Worm (Caenorhabditis elegans) whole organism, L1 larva: ENCODE data around the gene Y38C1AA.7.

Experiments
- dpl-1 ChIP-seq, 3 experiments: fragments of 150-350 bp in 2 of 3; sonication (generic microtip) in 1 of 3; optimal IDR thresholded peaks; 2 replicates each; lab custom pipeline; 2014 to 2017; ENCODE audit warnings: missing biosample characterization in 3 of 3, missing genetic modification characterization in 3 of 3, missing genetic modification reagents in 3 of 3
- egl-27 ChIP-seq, 2 experiments: fragments of 150-350 bp in 1 of 2; sonication (generic microtip); optimal IDR thresholded peaks; 3 replicates each; lab custom pipeline; 2017 to 2018; ENCODE audit warnings: missing biosample characterization in 2 of 2, missing genetic modification characterization in 2 of 2, missing genetic modification reagents in 2 of 2
- elt-3 ChIP-seq, 6 experiments: fragments of 150-350 bp in 1 of 6; sonication (generic microtip); optimal IDR thresholded peaks; 2 replicates each; lab custom pipeline; 2017 to 2018; ENCODE audit warnings: missing biosample characterization in 6 of 6, missing genetic modification characterization in 6 of 6, inconsistent platforms in 1 of 6
- grh-1 ChIP-seq: fragments of 200-800 bp; sonication (Bioruptor generic); IDR thresholded peaks from 2 replicates; pipeline ENCODE4 v1.3.6; 2022; ENCODE audit warnings: missing genetic modification reagents, missing genetic modification characterization, missing compliant biosample characterization
- rnt-1 ChIP-seq: sonication (generic microtip); optimal IDR thresholded peaks from 2 replicates; lab custom pipeline; 2016; ENCODE audit warnings: mild to moderate bottlenecking, missing genetic modification characterization, moderate library complexity, missing compliant biosample characterization
- unc-130 ChIP-seq: fragments of 150-350 bp; optimal IDR thresholded peaks from 2 replicates; lab custom pipeline; 2017; ENCODE audit warnings: missing biosample characterization, missing genetic modification characterization, inconsistent platforms
- unc-62 ChIP-seq: fragments of 150-350 bp; optimal IDR thresholded peaks from 2 replicates; lab custom pipeline; 2014; ENCODE audit warnings: missing biosample characterization, missing genetic modification reagents, missing genetic modification characterization

DNA sequence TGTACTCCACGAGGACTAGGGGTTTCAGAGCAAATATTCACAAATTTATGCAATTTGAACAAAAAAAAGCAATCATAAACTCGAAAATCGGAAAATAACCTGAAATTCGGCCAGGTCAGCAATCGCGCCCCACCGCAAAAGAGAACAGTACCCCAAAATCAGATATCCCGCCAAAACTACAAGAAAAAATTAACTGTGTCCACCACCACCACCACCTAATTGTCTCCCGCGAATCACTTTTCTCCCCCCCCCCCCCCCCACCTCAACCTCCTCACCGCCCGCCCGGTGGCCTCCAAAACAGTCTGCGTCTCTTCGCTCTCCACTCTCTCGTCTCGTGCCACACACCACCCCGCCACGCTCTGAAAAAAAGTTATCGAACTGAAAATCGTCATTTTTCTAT, 30.2 kb upstream of the Y38C1AA.7 start:
- TF ChIP-seq elt-3 (tag; optimal IDR thresholded peaks at IDR 0.05; lab: Kevin White, UChicago) = no peak
- no peak for TF ChIP-seq dpl-1 (GFP tag; optimal IDR thresholded peaks at IDR 0.05; lab: Kevin White, UChicago)
- TF ChIP-seq egl-27 (tag; optimal IDR thresholded peaks at IDR 0.05; lab: Kevin White, UChicago) = no peak
- no peak for TF ChIP-seq grh-1 (GFP tag; lab: Robert Waterston, UW)
- TF ChIP-seq unc-130 = no peak
- TF ChIP-seq unc-62 = no peak
- TF ChIP-seq rnt-1 (tag; lab: Kevin White, UChicago) = no peak
